Worm (Caenorhabditis elegans) whole organism, L4 larva: ENCODE data around the gene gpch-1.

Source experiments
- F10B5.3 ChIP-seq: sonication (generic microtip); optimal IDR thresholded peaks from 2 replicates; lab custom pipeline; 2016; ENCODE audit warnings: mild to moderate bottlenecking, missing genetic modification characterization, missing compliant biosample characterization
- R02D3.7 ChIP-seq: fragments of 150-350 bp; sonication (generic microtip); optimal IDR thresholded peaks from 3 replicates; lab custom pipeline; 2014; ENCODE audit warnings: missing biosample characterization, missing genetic modification characterization
- ZK337.2 ChIP-seq: fragments of 200-800 bp; sonication (Bioruptor generic); IDR thresholded peaks from 2 replicates; pipeline ENCODE4 v1.3.6; 2022; ENCODE audit warnings: missing genetic modification reagents, missing genetic modification characterization, missing compliant biosample characterization
- aha-1 ChIP-seq: fragments of 150-350 bp; peaks from one replicate; lab custom pipeline; 2014; ENCODE audit warnings: missing biosample characterization, missing genetic modification characterization
- ama-1 ChIP-seq: fragments of 150-350 bp; optimal IDR thresholded peaks from 2 replicates; lab custom pipeline; 2014; ENCODE audit warnings: inconsistent platforms, mixed read lengths
- attf-4 ChIP-seq: sonication (generic microtip); optimal IDR thresholded peaks from 3 replicates; lab custom pipeline; 2017; ENCODE audit warnings: missing biosample characterization, missing genetic modification characterization
- ceh-20 ChIP-seq: fragments of 200-800 bp; sonication (Bioruptor generic); IDR thresholded peaks from 2 replicates; pipeline ENCODE4 v1.3.6; 2022; ENCODE audit warnings: missing genetic modification reagents, missing genetic modification characterization, missing compliant biosample characterization
- ceh-28 ChIP-seq: fragments of 150-350 bp; optimal IDR thresholded peaks from 2 replicates; lab custom pipeline; 2014; ENCODE audit warnings: missing biosample characterization, missing genetic modification reagents, missing genetic modification characterization
- ceh-32 ChIP-seq: sonication (generic microtip); optimal IDR thresholded peaks from 2 replicates; lab custom pipeline; 2016; ENCODE audit warnings: mild to moderate bottlenecking, missing genetic modification characterization, missing compliant biosample characterization; ENCODE audit not compliant: poor library complexity
- ceh-44 ChIP-seq: fragments of 200-800 bp; sonication (Bioruptor generic); IDR thresholded peaks from 2 replicates; pipeline ENCODE4 v1.3.6; 2022; ENCODE audit warnings: missing genetic modification reagents, missing genetic modification characterization, missing compliant biosample characterization
- ceh-62 ChIP-seq: sonication (generic microtip); optimal IDR thresholded peaks from 2 replicates; lab custom pipeline; 2017; ENCODE audit warnings: missing biosample characterization, missing genetic modification characterization
- ces-1 ChIP-seq: fragments of 150-350 bp; sonication (generic microtip); optimal IDR thresholded peaks from 4 replicates; lab custom pipeline; 2014; ENCODE audit warnings: missing biosample characterization, missing genetic modification reagents, missing genetic modification characterization
- daf-16 ChIP-seq, 3 experiments: sonication (generic microtip); optimal IDR thresholded peaks; 2 replicates each; lab custom pipeline; 2016 to 2017; ENCODE audit warnings: missing genetic modification characterization in 3 of 3, missing genetic modification reagents in 3 of 3, mild to moderate bottlenecking in 2 of 3, missing compliant biosample characterization in 2 of 3, missing biosample characterization in 1 of 3, moderate library complexity in 1 of 3
- daf-19 ChIP-seq: fragments of 200-800 bp; sonication (Bioruptor generic); conservative IDR thresholded peaks from 2 replicates; pipeline ENCODE4 v1.3.6; 2022; ENCODE audit warnings: missing genetic modification characterization, missing compliant biosample characterization
- dmd-6 ChIP-seq: fragments of 200-800 bp; sonication (Bioruptor generic); IDR thresholded peaks from 2 replicates; pipeline ENCODE4 v1.3.6; 2022; ENCODE audit warnings: missing genetic modification reagents, missing genetic modification characterization, missing compliant biosample characterization
- dve-1 ChIP-seq: sonication (generic microtip); optimal IDR thresholded peaks from 2 replicates; lab custom pipeline; 2017; ENCODE audit warnings: antibody characterized with exemption, mild to moderate bottlenecking, missing genetic modification characterization, missing compliant biosample characterization; ENCODE audit not compliant: insufficient read depth
- egl-43 ChIP-seq: fragments of 200-800 bp; sonication (Bioruptor generic); IDR thresholded peaks from 2 replicates; pipeline ENCODE4 v1.3.6; 2022; ENCODE audit warnings: missing genetic modification reagents, missing genetic modification characterization, missing compliant biosample characterization
- gei-8 ChIP-seq: fragments of 200-800 bp; sonication (Bioruptor generic); optimal IDR thresholded peaks from 2 replicates; lab custom pipeline; 2018; ENCODE audit warnings: mild to moderate bottlenecking, missing genetic modification characterization, missing compliant biosample characterization
- hif-1 ChIP-seq, 2 experiments: sonication (generic microtip); optimal IDR thresholded peaks; 2 replicates each; lab custom pipeline; 2016 to 2017; ENCODE audit warnings: missing compliant biosample characterization in 2 of 2, missing genetic modification characterization in 2 of 2, missing genetic modification reagents in 2 of 2, missing genotype in 2 of 2, mild to moderate bottlenecking in 1 of 2
- hlh-11 ChIP-seq: fragments of 200-800 bp; sonication (Bioruptor generic); optimal IDR thresholded peaks from 2 replicates; lab custom pipeline; 2018; ENCODE audit warnings: mild to moderate bottlenecking, missing genetic modification characterization, missing compliant biosample characterization
- hlh-30 ChIP-seq: sonication (generic microtip); optimal IDR thresholded peaks from 2 replicates; lab custom pipeline; 2017; ENCODE audit warnings: antibody characterized with exemption, mild to moderate bottlenecking, missing genetic modification characterization, missing compliant biosample characterization; ENCODE audit not compliant: insufficient read depth
- hmg-1.1 ChIP-seq: fragments of 200-800 bp; sonication (Bioruptor generic); IDR thresholded peaks from 2 replicates; pipeline ENCODE4 v1.3.6; 2022; ENCODE audit warnings: missing genetic modification reagents, missing genetic modification characterization, missing compliant biosample characterization
- jun-1 ChIP-seq: fragments of 150-350 bp; optimal IDR thresholded peaks from 2 replicates; lab custom pipeline; 2014; ENCODE audit warnings: missing biosample characterization, missing genetic modification reagents, missing genetic modification characterization
- lin-38 ChIP-seq: fragments of 200-800 bp; sonication (Bioruptor generic); IDR thresholded peaks from 2 replicates; pipeline ENCODE4 v1.3.6; 2022; ENCODE audit warnings: missing genetic modification reagents, missing genetic modification characterization, missing compliant biosample characterization
- lsy-2 ChIP-seq, 2 experiments: fragments of 150-350 bp in 1 of 2; sonication (generic microtip) in 1 of 2; optimal IDR thresholded peaks; 2 replicates each; lab custom pipeline; 2014 to 2017; ENCODE audit warnings: missing biosample characterization in 2 of 2, missing genetic modification characterization in 2 of 2
- madf-5 ChIP-seq, 2 experiments: fragments of 200-800 bp; sonication (Bioruptor generic); IDR thresholded peaks; 2 replicates each; pipeline ENCODE4 v1.3.6; 2022; ENCODE audit warnings: missing compliant biosample characterization in 2 of 2, missing genetic modification characterization in 2 of 2
- mdl-1 ChIP-seq, 2 experiments: fragments of 150-350 bp in 1 of 2; sonication (generic microtip) in 1 of 2; optimal IDR thresholded peaks; 2 replicates each; lab custom pipeline; 2014 to 2017; ENCODE audit warnings: missing biosample characterization in 2 of 2, missing genetic modification characterization in 2 of 2
- nhr-25 ChIP-seq: sonication (generic microtip); optimal IDR thresholded peaks from 2 replicates; lab custom pipeline; 2017; ENCODE audit warnings: missing genetic modification characterization, mild to moderate bottlenecking, missing compliant biosample characterization, antibody characterized with exemption, moderate library complexity, borderline replicate concordance; ENCODE audit not compliant: insufficient read depth
- nhr-28 ChIP-seq: fragments of 150-350 bp; optimal IDR thresholded peaks from 2 replicates; lab custom pipeline; 2014; ENCODE audit warnings: missing biosample characterization, missing genetic modification characterization
- nhr-41 ChIP-seq: fragments of 200-800 bp; sonication (Bioruptor generic); IDR thresholded peaks from 2 replicates; pipeline ENCODE4 v1.3.6; 2022; ENCODE audit warnings: missing genetic modification reagents, missing genetic modification characterization, missing compliant biosample characterization
- nhr-48 ChIP-seq: sonication (generic microtip); optimal IDR thresholded peaks from 2 replicates; lab custom pipeline; 2016; ENCODE audit warnings: mild to moderate bottlenecking, missing genetic modification characterization, missing compliant biosample characterization
- nhr-77 ChIP-seq: fragments of 150-350 bp; optimal IDR thresholded peaks from 2 replicates; lab custom pipeline; 2014; ENCODE audit warnings: missing biosample characterization, missing genetic modification characterization
- php-3 ChIP-seq: fragments of 200-800 bp; sonication (Bioruptor generic); IDR thresholded peaks from 2 replicates; pipeline ENCODE4 v1.3.6; 2022; ENCODE audit warnings: missing genetic modification reagents, missing genetic modification characterization, missing compliant biosample characterization
- pqm-1 ChIP-seq: sonication (generic microtip); optimal IDR thresholded peaks from 2 replicates; lab custom pipeline; 2017; ENCODE audit warnings: missing biosample characterization, missing genetic modification characterization
- sdz-12 ChIP-seq: fragments of 200-800 bp; sonication (Bioruptor generic); optimal IDR thresholded peaks from 2 replicates; lab custom pipeline; 2018; ENCODE audit warnings: mild to moderate bottlenecking, missing genetic modification characterization, missing compliant biosample characterization
- snpc-4 ChIP-seq: fragments of 150-350 bp; optimal IDR thresholded peaks from 2 replicates; lab custom pipeline; 2014; ENCODE audit warnings: missing biosample characterization, missing genetic modification characterization
- spr-1 ChIP-seq: sonication (generic microtip); optimal IDR thresholded peaks from 2 replicates; lab custom pipeline; 2016; ENCODE audit warnings: mild to moderate bottlenecking, missing genetic modification characterization, missing compliant biosample characterization
- spr-3 ChIP-seq: fragments of 200-800 bp; sonication (Bioruptor generic); optimal IDR thresholded peaks from 2 replicates; lab custom pipeline; 2018; ENCODE audit warnings: mild to moderate bottlenecking, missing genetic modification characterization, missing compliant biosample characterization
- tra-1 ChIP-seq: fragments of 200-800 bp; sonication (Bioruptor generic); IDR thresholded peaks from 2 replicates; pipeline ENCODE4 v1.3.6; 2022; ENCODE audit warnings: missing genetic modification reagents, missing genetic modification characterization, missing compliant biosample characterization
- unc-62 ChIP-seq, 3 experiments: fragments of 150-350 bp in 1 of 3; sonication (generic microtip); optimal IDR thresholded peaks in 2 of 3; peaks in 1 of 3; 1 replicate in 1 of 3; 2 replicates in 2 of 3; lab custom pipeline; 2014 to 2017; ENCODE audit warnings: missing biosample characterization in 3 of 3, missing genetic modification characterization in 3 of 3, missing genetic modification reagents in 3 of 3, missing genotype in 1 of 3
- zip-2 ChIP-seq: fragments of 150-350 bp; optimal IDR thresholded peaks from 2 replicates; lab custom pipeline; 2014; ENCODE audit warnings: missing biosample characterization, missing genetic modification characterization

Gene gpch-1

DNA sequence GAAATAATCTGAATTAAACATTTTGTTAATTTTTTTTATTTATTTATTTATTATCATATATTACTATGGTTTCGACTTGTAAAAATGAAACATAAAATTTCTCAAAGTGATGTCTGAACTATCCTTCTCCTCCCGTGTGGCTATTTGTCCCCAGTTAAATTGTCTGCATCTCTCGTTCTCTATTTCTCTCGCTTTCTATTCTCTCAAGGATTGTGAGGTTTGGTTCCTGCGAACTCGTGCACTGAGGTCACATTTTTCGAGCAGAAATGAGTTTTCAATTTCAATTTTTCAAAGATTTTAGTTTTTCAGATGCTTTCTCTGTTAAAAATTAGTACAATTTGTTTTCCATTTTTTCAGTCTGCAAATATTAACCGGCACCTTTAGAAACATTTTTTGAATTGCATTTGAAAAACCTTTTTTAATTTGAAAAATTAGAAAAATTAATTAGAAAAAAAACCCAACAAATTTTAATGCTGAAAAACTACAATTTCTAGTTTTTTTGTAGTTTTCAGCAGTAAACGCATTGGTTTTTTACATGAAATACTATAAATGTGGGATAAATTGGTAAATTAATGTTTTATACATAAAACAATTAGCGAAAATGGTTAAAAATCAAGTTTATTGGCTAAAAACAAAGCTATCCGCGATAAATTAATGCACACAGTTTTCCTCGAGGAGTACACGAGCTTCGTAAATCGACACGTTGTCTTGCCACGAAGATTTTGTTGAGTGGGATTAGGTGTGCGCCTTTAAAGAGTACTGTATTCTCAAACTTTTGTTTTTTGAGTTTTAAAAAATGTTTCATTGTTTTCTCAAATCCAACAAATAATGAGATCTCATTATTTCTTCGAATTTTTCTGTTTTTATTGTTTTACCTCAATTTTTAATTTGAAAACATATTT, 4.0 kb downstream of the gpch-1 start (continued):
- TF ChIP-seq zip-2 (tag; lab: Kevin White, UChicago) (no peak), jun-1 (tag; lab: Kevin White, UChicago) (no peak), lin-38 (GFP tag; lab: Robert Waterston, UW) (0 out of 2 replicates have a peak, but pooled peaks have one; percentile 9), snpc-4 (no peak), nhr-41 (GFP tag; lab: Robert Waterston, UW) (no peak), spr-3 (GFP tag; lab: Kevin White, UChicago) (no peak), gei-8 (GFP tag; lab: Kevin White, UChicago) (no peak), hif-1 (tag; optimal IDR thresholded peaks at IDR 0.05; lab: Kevin White, UChicago) (no peak), hmg-1.1 (GFP tag; lab: Robert Waterston, UW) (0 out of 2 replicates have a peak, but pooled peaks have one; percentile 13), nhr-25 (no peak), sdz-12 (GFP tag; lab: Kevin White, UChicago) (no peak), ceh-62 (tag; lab: Kevin White, UChicago) (no peak), ceh-44 (GFP tag; lab: Robert Waterston, UW) (no peak), nhr-48 (tag; lab: Kevin White, UChicago) (peak; percentile 93), unc-62 (GFP tag; optimal IDR thresholded peaks at IDR 0.05 in 1 of 2; lab: Kevin White, UChicago) (no peak), unc-62 (tag; optimal IDR thresholded peaks at IDR 0.05; lab: Kevin White, UChicago) (no peak), daf-19 (GFP tag; lab: Robert Waterston, UW) (no peak), madf-5 (GFP tag; IDR thresholded peaks at IDR 0.05; lab: Robert Waterston, UW) (no peak), tra-1 (0 out of 2 replicates have a peak, but pooled peaks have one; percentile 10), ceh-32 (tag; lab: Kevin White, UChicago) (no peak), php-3 (no peak), ceh-28 (no peak), lsy-2 (tag; optimal IDR thresholded peaks at IDR 0.05; lab: Kevin White, UChicago) (peak in 1 of 2 experiments; percentile 61), aha-1 (tag; lab: Kevin White, UChicago) (peak; percentile 90), ces-1 (GFP tag; lab: Kevin White, UChicago) (no peak), mdl-1 (tag; optimal IDR thresholded peaks at IDR 0.05; lab: Kevin White, UChicago) (peak; percentile 13 to 19), R02D3.7 (tag; lab: Kevin White, UChicago) (peak; percentile 46), ZK337.2 (no peak), ama-1 (lab: Kevin White, UChicago) (no peak), egl-43 (GFP tag; lab: Robert Waterston, UW) (no peak), nhr-28 (tag; lab: Kevin White, UChicago) (peak; percentile 46), hlh-30 (peak; percentile 94)

DNA sequence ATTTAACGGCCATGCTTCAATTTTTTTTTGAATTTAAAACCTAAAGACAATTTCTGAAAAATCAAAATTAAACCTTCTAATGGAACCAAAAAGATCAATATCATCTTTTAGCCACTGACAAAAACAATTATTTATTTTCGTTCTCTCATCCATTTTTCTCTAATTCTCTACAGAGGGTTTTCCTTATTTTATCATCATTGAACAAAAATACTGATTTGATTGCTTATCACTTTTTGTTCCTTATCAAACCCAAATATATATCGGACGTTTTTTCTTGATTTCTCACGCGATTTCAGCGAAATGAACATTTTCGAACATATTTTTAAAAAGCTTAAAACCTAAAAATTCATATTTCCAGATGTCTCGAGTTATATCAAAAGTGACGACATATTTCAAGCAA, 4.7 kb downstream of the gpch-1 start, which contains the start of gene mpc-1:
mpc-1 (plus strand) TSS at position 359 of the 400 bp plus-strand sequence.
- TF ChIP-seq pqm-1 (tag; lab: Kevin White, UChicago), result peak; percentile 77
- TF ChIP-seq nhr-28 (tag; lab: Kevin White, UChicago), result peak; percentile 61
- no peak for TF ChIP-seq attf-4
- peak; percentile 75 for TF ChIP-seq nhr-77 (tag; lab: Kevin White, UChicago)
- TF ChIP-seq mdl-1 (tag; optimal IDR thresholded peaks at IDR 0.05; lab: Kevin White, UChicago), result peak in 1 of 2 experiments; percentile 42
- peak; percentile 68 for TF ChIP-seq dve-1
- TF ChIP-seq hlh-11 (tag; lab: Kevin White, UChicago), result peak; percentile 50
- TF ChIP-seq spr-1, result no peak
- peak; percentile 72 for TF ChIP-seq dmd-6 (GFP tag; lab: Robert Waterston, UW)
- TF ChIP-seq F10B5.3, result no peak
- TF ChIP-seq ceh-20 (GFP tag; lab: Robert Waterston, UW), result no peak
- TF ChIP-seq daf-16 (GFP tag; optimal IDR thresholded peaks at IDR 0.05; lab: Kevin White, UChicago), result no peak
- peak; percentile 85 for TF ChIP-seq daf-16 (tag; optimal IDR thresholded peaks at IDR 0.05; lab: Kevin White, UChicago)
